Worm (Caenorhabditis elegans) whole organism, L2 larva: ENCODE measurements around the gene unc-50.

ENCODE experiments used
- F13H6.1 ChIP-seq: sonication (generic microtip); optimal IDR thresholded peaks from 2 replicates; lab custom pipeline; 2016; ENCODE audit warnings: missing genetic modification characterization, missing compliant biosample characterization
- R02D3.7 ChIP-seq: fragments of 150-350 bp; optimal IDR thresholded peaks from 2 replicates; lab custom pipeline; 2014; ENCODE audit warnings: missing biosample characterization, missing genetic modification characterization
- Y55F3AM.14 ChIP-seq: fragments of 200-800 bp; sonication (Bioruptor generic); optimal IDR thresholded peaks from 2 replicates; lab custom pipeline; 2018; ENCODE audit warnings: mild to moderate bottlenecking, missing genetic modification characterization, missing compliant biosample characterization
- ZK546.5 ChIP-seq: sonication (generic microtip); optimal IDR thresholded peaks from 2 replicates; lab custom pipeline; 2017; ENCODE audit warnings: missing biosample characterization, missing genetic modification characterization
- aly-2 ChIP-seq: fragments of 150-350 bp; optimal IDR thresholded peaks from 2 replicates; lab custom pipeline; 2014; ENCODE audit warnings: missing biosample characterization, missing genetic modification characterization
- blmp-1 ChIP-seq: sonication (generic microtip); optimal IDR thresholded peaks from 2 replicates; lab custom pipeline; 2017; ENCODE audit warnings: missing genetic modification characterization, mild to moderate bottlenecking, missing compliant biosample characterization, antibody characterized with exemption, moderate library complexity; ENCODE audit not compliant: insufficient read depth
- ceh-16 ChIP-seq: fragments of 150-350 bp; optimal IDR thresholded peaks from 2 replicates; lab custom pipeline; 2014; ENCODE audit warnings: missing biosample characterization, missing genetic modification characterization
- crh-2 ChIP-seq: sonication (generic microtip); optimal IDR thresholded peaks from 2 replicates; lab custom pipeline; 2017; ENCODE audit warnings: missing biosample characterization, missing genetic modification characterization
- dmd-4 ChIP-seq: sonication (generic microtip); optimal IDR thresholded peaks from 2 replicates; lab custom pipeline; 2017; ENCODE audit warnings: missing biosample characterization, missing genetic modification characterization
- egl-27 ChIP-seq: sonication (generic microtip); optimal IDR thresholded peaks from 3 replicates; lab custom pipeline; 2017; ENCODE audit warnings: missing biosample characterization, missing genetic modification reagents, missing genetic modification characterization
- elt-1 ChIP-seq: fragments of 150-350 bp; optimal IDR thresholded peaks from 2 replicates; lab custom pipeline; 2014; ENCODE audit warnings: missing biosample characterization, missing genetic modification characterization
- elt-3 ChIP-seq: sonication (generic microtip); optimal IDR thresholded peaks from 2 replicates; lab custom pipeline; 2017; ENCODE audit warnings: missing biosample characterization, missing genetic modification characterization
- fos-1 ChIP-seq: fragments of 150-350 bp; optimal IDR thresholded peaks from 2 replicates; lab custom pipeline; 2014; ENCODE audit warnings: missing biosample characterization, missing genetic modification characterization
- gmeb-1 ChIP-seq: fragments of 150-350 bp; optimal IDR thresholded peaks from 2 replicates; lab custom pipeline; 2014; ENCODE audit warnings: missing biosample characterization, missing genetic modification characterization
- lin-11 ChIP-seq: fragments of 150-350 bp; sonication (generic microtip); optimal IDR thresholded peaks from 2 replicates; lab custom pipeline; 2014; ENCODE audit warnings: missing biosample characterization, missing genetic modification characterization, inconsistent platforms, mixed read lengths
- lin-39 ChIP-seq: fragments of 150-350 bp; optimal IDR thresholded peaks from 2 replicates; lab custom pipeline; 2014; ENCODE audit warnings: missing biosample characterization, missing genetic modification reagents, missing genetic modification characterization
- lsy-2 ChIP-seq, 2 experiments: fragments of 150-350 bp in 1 of 2; sonication (generic microtip) in 1 of 2; optimal IDR thresholded peaks; 2 replicates each; lab custom pipeline; 2014 to 2017; ENCODE audit warnings: missing biosample characterization in 2 of 2, missing genetic modification characterization in 2 of 2
- mab-5 ChIP-seq: fragments of 150-350 bp; optimal IDR thresholded peaks from 2 replicates; lab custom pipeline; 2014; ENCODE audit warnings: missing biosample characterization, missing genetic modification characterization
- mbf-1 ChIP-seq: sonication (generic microtip); optimal IDR thresholded peaks from 2 replicates; lab custom pipeline; 2017; ENCODE audit warnings: missing biosample characterization, missing genetic modification characterization
- mdl-1 ChIP-seq, 2 experiments: fragments of 150-350 bp in 1 of 2; sonication (generic microtip) in 1 of 2; optimal IDR thresholded peaks; 2 replicates each; lab custom pipeline; 2017; ENCODE audit warnings: missing biosample characterization in 2 of 2, missing genetic modification characterization in 2 of 2
- nhr-10 ChIP-seq: sonication (generic microtip); optimal IDR thresholded peaks from 2 replicates; lab custom pipeline; 2017; ENCODE audit warnings: missing biosample characterization, missing genetic modification characterization
- nhr-11 ChIP-seq: fragments of 150-350 bp; optimal IDR thresholded peaks from 2 replicates; lab custom pipeline; 2014; ENCODE audit warnings: missing biosample characterization, missing genetic modification characterization
- nhr-12 ChIP-seq: fragments of 150-350 bp; optimal IDR thresholded peaks from 2 replicates; lab custom pipeline; 2014; ENCODE audit warnings: missing biosample characterization, missing genetic modification characterization
- nhr-129 ChIP-seq: fragments of 150-350 bp; optimal IDR thresholded peaks from 2 replicates; lab custom pipeline; 2014; ENCODE audit warnings: missing biosample characterization, missing genetic modification characterization
- nhr-21 ChIP-seq: fragments of 150-350 bp; optimal IDR thresholded peaks from 2 replicates; lab custom pipeline; 2014; ENCODE audit warnings: missing biosample characterization, missing genetic modification characterization
- nhr-23 ChIP-seq: fragments of 150-350 bp; optimal IDR thresholded peaks from 2 replicates; lab custom pipeline; 2014; ENCODE audit warnings: missing biosample characterization, missing genetic modification reagents, missing genetic modification characterization
- nhr-237 ChIP-seq: fragments of 150-350 bp; optimal IDR thresholded peaks from 2 replicates; lab custom pipeline; 2014; ENCODE audit warnings: missing biosample characterization, missing genetic modification characterization
- nhr-25 ChIP-seq: fragments of 150-350 bp; sonication (generic microtip); optimal IDR thresholded peaks from 3 replicates; lab custom pipeline; 2014; ENCODE audit warnings: missing biosample characterization, missing genetic modification characterization
- nhr-6 ChIP-seq: fragments of 150-350 bp; optimal IDR thresholded peaks from 2 replicates; lab custom pipeline; 2014; ENCODE audit warnings: missing biosample characterization, missing genetic modification characterization
- nhr-77 ChIP-seq: fragments of 150-350 bp; optimal IDR thresholded peaks from 2 replicates; lab custom pipeline; 2014; ENCODE audit warnings: missing biosample characterization, missing genetic modification characterization
- peb-1 ChIP-seq: fragments of 150-350 bp; optimal IDR thresholded peaks from 2 replicates; lab custom pipeline; 2014; ENCODE audit warnings: missing biosample characterization, missing genetic modification characterization
- sem-4 ChIP-seq: fragments of 150-350 bp; optimal IDR thresholded peaks from 2 replicates; lab custom pipeline; 2014; ENCODE audit warnings: missing biosample characterization, missing genetic modification reagents, missing genetic modification characterization
- skn-1 ChIP-seq: sonication (generic microtip); optimal IDR thresholded peaks from 2 replicates; lab custom pipeline; 2017; ENCODE audit warnings: missing biosample characterization, missing genetic modification characterization
- sma-3 ChIP-seq: sonication (generic microtip); optimal IDR thresholded peaks from 2 replicates; lab custom pipeline; 2016; ENCODE audit warnings: missing genetic modification reagents, missing genetic modification characterization, missing compliant biosample characterization
- sma-9 ChIP-seq, 2 experiments: fragments of 150-350 bp in 1 of 2; sonication (generic microtip) in 1 of 2; optimal IDR thresholded peaks; 2 replicates each; lab custom pipeline; 2014 to 2016; ENCODE audit warnings: missing genetic modification characterization in 2 of 2, mild to moderate bottlenecking in 1 of 2, missing biosample characterization in 1 of 2, missing compliant biosample characterization in 1 of 2, missing genetic modification reagents in 1 of 2, moderate library complexity in 1 of 2
- snpc-4 ChIP-seq: fragments of 150-350 bp; optimal IDR thresholded peaks from 2 replicates; lab custom pipeline; 2014; ENCODE audit warnings: missing biosample characterization, missing genetic modification characterization
- unc-55 ChIP-seq: fragments of 150-350 bp; sonication (generic microtip); optimal IDR thresholded peaks from 3 replicates; lab custom pipeline; 2014; ENCODE audit warnings: missing biosample characterization, missing genetic modification reagents, missing genetic modification characterization
- unc-62 ChIP-seq: fragments of 150-350 bp; optimal IDR thresholded peaks from 2 replicates; lab custom pipeline; 2014; ENCODE audit warnings: missing biosample characterization, missing genetic modification reagents, missing genetic modification characterization
- zag-1 ChIP-seq: fragments of 150-350 bp; optimal IDR thresholded peaks from 2 replicates; lab custom pipeline; 2014; ENCODE audit warnings: missing biosample characterization, missing genetic modification characterization
- ztf-11 ChIP-seq: sonication (generic microtip); optimal IDR thresholded peaks from 2 replicates; lab custom pipeline; 2017; ENCODE audit warnings: missing biosample characterization, missing genetic modification characterization
- ztf-4 ChIP-seq: fragments of 150-350 bp; optimal IDR thresholded peaks from 2 replicates; lab custom pipeline; 2014; ENCODE audit warnings: missing biosample characterization, missing genetic modification characterization

The unc-50 gene

ce11 chrIII:10293362-10293761 is 24.6 kb downstream of the unc-50 start:
- TF ChIP-seq ceh-16 (tag; lab: Kevin White, UChicago) (no peak), Y55F3AM.14 (GFP tag; lab: Kevin White, UChicago) (no peak), unc-55 (no peak), mab-5 (tag; lab: Kevin White, UChicago) (no peak), nhr-129 (tag; lab: Kevin White, UChicago) (no peak), nhr-12 (tag; lab: Kevin White, UChicago) (no peak), nhr-11 (tag; lab: Kevin White, UChicago) (no peak), fos-1 (no peak), crh-2 (tag; lab: Kevin White, UChicago) (no peak)

DNA sequence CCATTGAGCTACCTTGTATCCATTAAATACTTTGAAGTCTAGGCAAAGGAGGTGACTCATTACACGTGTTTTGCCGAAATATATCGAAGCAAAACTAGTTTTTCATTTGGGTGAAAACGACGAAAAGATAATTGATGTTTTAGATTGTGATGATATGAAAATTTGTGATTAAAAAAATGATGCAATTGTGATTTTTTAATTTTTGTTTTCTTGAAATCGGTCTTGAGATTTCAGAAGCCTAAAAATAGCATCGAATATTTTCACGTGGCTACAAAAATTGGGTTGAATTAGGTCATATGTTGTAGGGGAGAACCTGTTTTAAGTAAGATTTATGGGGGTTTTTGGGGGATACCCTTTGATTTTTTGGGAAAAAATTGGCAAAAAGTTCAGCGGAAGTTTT is 27.4 kb downstream of the unc-50 start:
- TF ChIP-seq aly-2 (tag; lab: Kevin White, UChicago) (no peak), nhr-25 (tag; lab: Kevin White, UChicago) (peak; percentile 77), ztf-11 (tag; lab: Kevin White, UChicago) (no peak), nhr-6 (tag; lab: Kevin White, UChicago) (no peak), R02D3.7 (tag; lab: Kevin White, UChicago) (no peak), sma-9 (GFP tag; optimal IDR thresholded peaks at IDR 0.05; lab: Kevin White, UChicago) (peak; percentile 48), sma-9 (tag; optimal IDR thresholded peaks at IDR 0.05; lab: Kevin White, UChicago) (no peak), nhr-10 (tag; lab: Kevin White, UChicago) (no peak), blmp-1 (peak; percentile 19), crh-2 (tag; lab: Kevin White, UChicago) (peak; percentile 22), fos-1 (peak; percentile 63), sma-3 (GFP tag; lab: Kevin White, UChicago) (peak; percentile 25), nhr-129 (tag; lab: Kevin White, UChicago) (peak; percentile 77), zag-1 (tag; lab: Kevin White, UChicago) (no peak), lsy-2 (tag; optimal IDR thresholded peaks at IDR 0.05; lab: Kevin White, UChicago) (peak in 1 of 2 experiments; percentile 5)
- TF ChIP-seq, all 48 proteins: peak for 8

ce11 chrIII:10289790-10290189 is 28.2 kb downstream of the unc-50 start:
- peak; percentile 9 for TF ChIP-seq sma-9 (GFP tag; optimal IDR thresholded peaks at IDR 0.05; lab: Kevin White, UChicago)
- no peak for TF ChIP-seq sma-9 (tag; optimal IDR thresholded peaks at IDR 0.05; lab: Kevin White, UChicago)
- no peak for TF ChIP-seq snpc-4 (tag; lab: Kevin White, UChicago)

DNA sequence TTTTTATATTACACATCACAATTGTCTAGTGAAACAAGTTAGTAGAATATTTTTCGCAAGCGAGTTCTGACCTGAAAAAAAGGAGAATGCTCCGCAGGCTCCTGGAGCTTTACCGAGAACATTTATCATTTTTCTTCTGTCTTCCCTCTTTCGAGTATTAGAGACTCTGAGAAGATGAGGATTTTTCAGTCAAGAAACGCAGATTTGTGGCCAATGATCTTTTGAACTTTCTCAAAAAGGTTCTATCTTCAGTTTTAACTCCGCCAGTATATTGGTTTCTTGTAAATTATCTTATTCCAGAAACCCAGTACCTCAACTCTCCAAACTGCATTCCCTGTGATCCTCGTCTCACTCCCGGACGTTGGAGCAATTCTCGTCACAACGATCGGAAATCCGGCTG is 32.3 kb downstream of the unc-50 start, which contains the start of gene K10G9.2:
Gene K10G9.2 (plus strand): TSS at position 301 of the 400 bp plus-strand sequence.
- TF ChIP-seq unc-62 (GFP tag; lab: Kevin White, UChicago): no peak
- no peak for TF ChIP-seq snpc-4 (tag; lab: Kevin White, UChicago)
- no peak for TF ChIP-seq sem-4 (tag; lab: Kevin White, UChicago)
- TF ChIP-seq fos-1: no peak
- no peak for TF ChIP-seq dmd-4 (tag; lab: Kevin White, UChicago)
- no peak for TF ChIP-seq ZK546.5
- TF ChIP-seq elt-3 (tag; lab: Kevin White, UChicago): no peak
- no peak for TF ChIP-seq lin-39
- TF ChIP-seq zag-1 (tag; lab: Kevin White, UChicago): no peak
- TF ChIP-seq nhr-21 (tag; lab: Kevin White, UChicago): no peak
- no peak for TF ChIP-seq nhr-77 (tag; lab: Kevin White, UChicago)
- no peak for TF ChIP-seq mdl-1 (tag; optimal IDR thresholded peaks at IDR 0.05; lab: Kevin White, UChicago)
- TF ChIP-seq blmp-1: no peak
- no peak for TF ChIP-seq ceh-16 (tag; lab: Kevin White, UChicago)
- no peak for TF ChIP-seq sma-3 (GFP tag; lab: Kevin White, UChicago)

DNA sequence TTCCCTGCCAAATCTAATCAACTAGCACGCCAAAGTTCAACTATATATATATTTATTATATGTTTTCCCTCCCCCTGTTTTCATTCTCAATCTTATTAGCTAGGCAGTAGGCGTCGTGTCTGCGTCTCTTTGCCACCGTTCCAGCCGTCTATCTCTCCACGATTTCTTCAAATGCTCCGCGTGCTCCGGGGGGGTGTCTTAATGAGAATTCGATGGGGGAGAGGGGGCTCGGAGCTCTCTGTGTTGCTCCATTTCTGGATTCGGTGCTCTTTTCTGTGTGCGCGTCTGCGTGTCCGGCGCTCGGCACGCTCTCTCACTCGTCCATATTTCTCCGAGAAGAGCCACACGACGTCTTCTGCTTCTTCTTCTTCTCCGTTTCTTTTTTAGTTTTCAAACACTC is 33.7 kb downstream of the unc-50 start:
- TF ChIP-seq F13H6.1 (tag; lab: Kevin White, UChicago): peak; percentile 69
- no peak for TF ChIP-seq fos-1
- TF ChIP-seq elt-3 (tag; lab: Kevin White, UChicago): no peak
- TF ChIP-seq crh-2 (tag; lab: Kevin White, UChicago): peak; percentile 57
- no peak for TF ChIP-seq ceh-16 (tag; lab: Kevin White, UChicago)
- TF ChIP-seq Y55F3AM.14 (GFP tag; lab: Kevin White, UChicago): peak; percentile 54
- TF ChIP-seq ztf-11 (tag; lab: Kevin White, UChicago): no peak
- no peak for TF ChIP-seq skn-1
- TF ChIP-seq nhr-12 (tag; lab: Kevin White, UChicago): no peak
- TF ChIP-seq ZK546.5: no peak
- peak; percentile 61 to 92 for TF ChIP-seq mdl-1 (tag; optimal IDR thresholded peaks at IDR 0.05; lab: Kevin White, UChicago)
- peak; percentile 33 for TF ChIP-seq nhr-6 (tag; lab: Kevin White, UChicago)
- TF ChIP-seq dmd-4 (tag; lab: Kevin White, UChicago): no peak
- peak in 1 of 2 experiments; percentile 71 for TF ChIP-seq lsy-2 (tag; optimal IDR thresholded peaks at IDR 0.05; lab: Kevin White, UChicago)
- TF ChIP-seq elt-1: no peak
- peak; percentile 65 for TF ChIP-seq lin-11 (tag; lab: Kevin White, UChicago)
- TF ChIP-seq sma-3 (GFP tag; lab: Kevin White, UChicago): no peak
- TF ChIP-seq ztf-4: peak; percentile 15
- no peak for TF ChIP-seq nhr-237
- TF ChIP-seq aly-2 (tag; lab: Kevin White, UChicago): no peak
- TF ChIP-seq blmp-1: no peak
- TF ChIP-seq mbf-1: no peak
- TF ChIP-seq sem-4 (tag; lab: Kevin White, UChicago): peak; percentile 56
- TF ChIP-seq zag-1 (tag; lab: Kevin White, UChicago): peak; percentile 90
- TF ChIP-seq nhr-23 (tag; lab: Kevin White, UChicago): no peak
- TF ChIP-seq nhr-129 (tag; lab: Kevin White, UChicago): peak; percentile 17
- TF ChIP-seq nhr-77 (tag; lab: Kevin White, UChicago): no peak
- TF ChIP-seq gmeb-1 (tag; lab: Kevin White, UChicago): no peak
- no peak for TF ChIP-seq peb-1 (tag; lab: Kevin White, UChicago)
- TF ChIP-seq egl-27 (tag; lab: Kevin White, UChicago): peak; percentile 72
